Worm (Caenorhabditis elegans) whole organism, late embryonic: ENCODE data around the gene F21H7.12.

Experiments used
- F13H6.1 ChIP-seq: sonication (generic microtip); optimal IDR thresholded peaks from 2 replicates; lab custom pipeline; 2016; ENCODE audit warnings: missing genetic modification characterization, missing compliant biosample characterization
- K09A11.1 ChIP-seq: sonication (generic microtip); optimal IDR thresholded peaks from 2 replicates; lab custom pipeline; 2017; ENCODE audit warnings: antibody characterized with exemption, mild to moderate bottlenecking, missing genetic modification characterization, missing compliant biosample characterization; ENCODE audit not compliant: insufficient read depth
- ahr-1 ChIP-seq: sonication (generic microtip); optimal IDR thresholded peaks from 2 replicates; lab custom pipeline; 2016; ENCODE audit warnings: missing genetic modification characterization, missing compliant biosample characterization
- ceh-14 ChIP-seq: sonication (generic microtip); optimal IDR thresholded peaks from 2 replicates; lab custom pipeline; 2016; ENCODE audit warnings: missing genotype, missing genetic modification characterization, missing compliant biosample characterization
- ceh-18 ChIP-seq: sonication (generic microtip); optimal IDR thresholded peaks from 2 replicates; lab custom pipeline; 2016; ENCODE audit warnings: missing genetic modification characterization, missing compliant biosample characterization
- ceh-45 ChIP-seq: fragments of 200-800 bp; sonication (Bioruptor generic); IDR thresholded peaks from 2 replicates; pipeline ENCODE4 v1.3.6; 2022; ENCODE audit warnings: missing genetic modification reagents, missing genetic modification characterization, missing compliant biosample characterization
- ceh-48 ChIP-seq: sonication (generic microtip); optimal IDR thresholded peaks from 2 replicates; lab custom pipeline; 2016; ENCODE audit warnings: missing genetic modification characterization, inconsistent platforms, missing compliant biosample characterization
- dmd-4 ChIP-seq: sonication (generic microtip); optimal IDR thresholded peaks from 2 replicates; lab custom pipeline; 2016; ENCODE audit warnings: borderline replicate concordance, missing genetic modification characterization, missing compliant biosample characterization
- dve-1 ChIP-seq: sonication (generic microtip); optimal IDR thresholded peaks from 2 replicates; lab custom pipeline; 2017; ENCODE audit warnings: antibody characterized with exemption, mild to moderate bottlenecking, missing genetic modification characterization, missing compliant biosample characterization
- ets-4 ChIP-seq: sonication (generic microtip); optimal IDR thresholded peaks from 2 replicates; lab custom pipeline; 2016; ENCODE audit warnings: missing genetic modification characterization, missing compliant biosample characterization
- fkh-10 ChIP-seq: fragments of 150-350 bp; optimal IDR thresholded peaks from 2 replicates; lab custom pipeline; 2014; ENCODE audit warnings: missing biosample characterization, missing genetic modification reagents, missing genetic modification characterization
- fkh-6 ChIP-seq: sonication (generic microtip); optimal IDR thresholded peaks from 2 replicates; lab custom pipeline; 2016; ENCODE audit warnings: missing genetic modification characterization, missing compliant biosample characterization
- hlh-15 ChIP-seq: sonication (generic microtip); optimal IDR thresholded peaks from 2 replicates; lab custom pipeline; 2016; ENCODE audit warnings: missing genetic modification characterization, missing compliant biosample characterization
- hlh-30 ChIP-seq: sonication (generic microtip); optimal IDR thresholded peaks from 2 replicates; lab custom pipeline; 2017; ENCODE audit warnings: antibody characterized with exemption, missing genetic modification characterization, missing compliant biosample characterization; ENCODE audit not compliant: insufficient read depth
- hlh-6 ChIP-seq: sonication (generic microtip); optimal IDR thresholded peaks from 2 replicates; lab custom pipeline; 2016; ENCODE audit warnings: missing genotype, missing genetic modification characterization, missing compliant biosample characterization
- lim-6 ChIP-seq: sonication (generic microtip); optimal IDR thresholded peaks from 2 replicates; lab custom pipeline; 2016; ENCODE audit warnings: missing genetic modification characterization, missing compliant biosample characterization
- madf-2 ChIP-seq: sonication (generic microtip); optimal IDR thresholded peaks from 2 replicates; lab custom pipeline; 2017; ENCODE audit warnings: missing genetic modification characterization, missing compliant biosample characterization
- nfya-1 ChIP-seq: sonication (generic microtip); optimal IDR thresholded peaks from 2 replicates; lab custom pipeline; 2017; ENCODE audit warnings: missing genetic modification characterization, mild to moderate bottlenecking, missing compliant biosample characterization, antibody characterized with exemption, moderate library complexity
- nhr-11 ChIP-seq: fragments of 150-350 bp; optimal IDR thresholded peaks from 2 replicates; lab custom pipeline; 2014; ENCODE audit warnings: missing biosample characterization, missing genetic modification characterization
- nhr-232 ChIP-seq: sonication (generic microtip); optimal IDR thresholded peaks from 2 replicates; lab custom pipeline; 2016; ENCODE audit warnings: missing genetic modification characterization, missing compliant biosample characterization
- npax-4 ChIP-seq: sonication (generic microtip); optimal IDR thresholded peaks from 2 replicates; lab custom pipeline; 2016; ENCODE audit warnings: missing genetic modification characterization, missing compliant biosample characterization
- pat-9 ChIP-seq: fragments of 200-800 bp; sonication (Bioruptor generic); optimal IDR thresholded peaks from 2 replicates; lab custom pipeline; 2018; ENCODE audit warnings: mild to moderate bottlenecking, missing genetic modification characterization, moderate library complexity, missing compliant biosample characterization
- pha-4 ChIP-seq: fragments of 150-350 bp; optimal IDR thresholded peaks from 2 replicates; lab custom pipeline; 2018; ENCODE audit warnings: missing biosample characterization, missing genetic modification reagents, missing genetic modification characterization
- ref-2 ChIP-seq: sonication (generic microtip); optimal IDR thresholded peaks from 2 replicates; lab custom pipeline; 2016; ENCODE audit warnings: missing genetic modification characterization, missing compliant biosample characterization
- sdc-2 ChIP-seq: sonication (generic microtip); optimal IDR thresholded peaks from 2 replicates; lab custom pipeline; 2016; ENCODE audit warnings: missing genotype, missing genetic modification characterization, missing compliant biosample characterization
- tbx-7 ChIP-seq: sonication (generic microtip); optimal IDR thresholded peaks from 2 replicates; lab custom pipeline; 2016; ENCODE audit warnings: missing genotype, missing genetic modification characterization, missing compliant biosample characterization
- ttx-3 ChIP-seq: sonication (generic microtip); optimal IDR thresholded peaks from 2 replicates; lab custom pipeline; 2016; ENCODE audit warnings: missing genetic modification reagents, missing genetic modification characterization, missing compliant biosample characterization
- unc-3 ChIP-seq, 2 experiments: fragments of 200-800 bp in 1 of 2; sonication (Bioruptor generic) in 1 of 2; sonication (generic microtip) in 1 of 2; conservative IDR thresholded peaks in 1 of 2; optimal IDR thresholded peaks in 1 of 2; 2 replicates each; pipeline versions ENCODE4 v1.3.6 to Lab custom; 2016 to 2022; ENCODE audit warnings: missing compliant biosample characterization in 2 of 2, missing genetic modification characterization in 2 of 2, missing genetic modification reagents in 1 of 2
- unc-86 ChIP-seq: sonication (generic microtip); optimal IDR thresholded peaks from 2 replicates; lab custom pipeline; 2016; ENCODE audit warnings: missing genetic modification characterization, missing compliant biosample characterization
- zip-5 ChIP-seq: sonication (generic microtip); optimal IDR thresholded peaks from 2 replicates; lab custom pipeline; 2016; ENCODE audit warnings: missing genetic modification characterization, missing compliant biosample characterization
- ztf-16 ChIP-seq: sonication (generic microtip); optimal IDR thresholded peaks from 2 replicates; lab custom pipeline; 2017; ENCODE audit warnings: missing genetic modification characterization, missing compliant biosample characterization

Gene F21H7.12

ce11 chrV:16183357-16183756 is 46.6 kb upstream of the F21H7.12 start, which contains the start of gene srz-14:
Gene srz-14 (plus strand): TSS chrV:16183657.
- TF ChIP-seq hlh-6 (tag; lab: Kevin White, UChicago), result no peak
- TF ChIP-seq ttx-3 (tag; lab: Kevin White, UChicago), result no peak

DNA sequence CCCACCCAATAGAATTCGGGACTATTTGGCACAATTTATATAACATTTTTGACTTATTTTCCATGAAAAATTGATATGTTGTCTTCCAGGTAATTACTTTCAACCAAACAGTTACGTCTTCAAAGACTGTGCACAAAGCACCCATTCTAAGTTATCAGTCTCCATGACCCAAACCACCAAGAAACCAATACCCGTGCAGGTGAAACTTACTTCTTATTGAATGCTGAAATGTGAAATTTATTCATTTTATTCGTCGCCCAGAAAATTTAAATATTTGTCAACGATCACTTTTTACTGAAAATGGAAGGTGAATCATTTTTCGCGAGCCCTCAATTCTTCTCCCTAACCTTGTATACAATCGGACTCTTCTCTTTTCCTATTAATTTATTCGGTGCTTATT is 39.5 kb upstream of the F21H7.12 start, which contains the start of gene srh-281:
srh-281 (plus strand) TSS at position 301 of the 400 bp plus-strand sequence.
- no peak for TF ChIP-seq tbx-7 (tag; lab: Kevin White, UChicago)
- no peak for TF ChIP-seq nhr-232 (tag; lab: Kevin White, UChicago)
- TF ChIP-seq fkh-6, result no peak
- TF ChIP-seq zip-5 (tag; lab: Kevin White, UChicago), result no peak

DNA sequence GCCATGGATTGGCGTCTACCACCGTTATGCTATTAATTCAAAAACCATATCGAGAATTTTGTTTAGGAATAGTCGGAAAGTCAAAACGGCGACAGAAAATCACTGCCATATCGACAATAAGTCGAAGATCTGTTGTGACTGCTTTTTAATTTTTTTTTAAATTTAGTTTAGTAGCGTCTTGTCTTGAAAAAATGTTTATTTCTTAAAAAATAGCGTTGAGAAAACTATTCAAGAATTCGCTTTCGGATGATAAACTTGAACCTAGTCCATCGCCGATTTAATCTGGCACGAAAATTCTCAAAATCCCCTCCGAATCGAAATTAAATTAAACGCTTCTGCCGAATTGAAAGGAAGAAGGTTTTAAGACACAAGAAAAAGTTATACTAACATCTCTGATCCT is 37.9 kb upstream of the F21H7.12 start, which contains the start of gene srh-279:
srh-279 (plus strand) TSS at position 301 of the 400 bp plus-strand sequence.
- TF ChIP-seq nfya-1 (tag; lab: Kevin White, UChicago), result no peak

DNA sequence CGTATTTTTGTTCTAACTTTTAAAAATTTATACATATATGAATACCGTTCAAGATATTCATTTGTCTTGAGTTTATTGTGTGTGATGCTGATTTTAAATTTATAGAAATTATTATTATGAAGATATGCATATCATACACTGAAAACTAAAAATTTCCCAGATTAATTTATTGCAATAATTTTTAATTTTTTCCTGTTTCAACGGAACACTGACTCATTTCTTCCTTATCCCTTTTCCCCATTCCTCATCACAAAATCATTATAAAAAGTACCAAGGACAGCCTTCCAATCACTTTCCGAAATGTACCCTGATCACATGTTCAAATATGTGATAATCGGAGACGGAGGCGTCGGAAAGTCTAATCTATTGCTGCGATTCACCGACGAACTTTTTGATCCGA is 35.3 kb upstream of the F21H7.12 start, which contains the start of gene rabr-4:
rabr-4 (plus strand) TSS at position 301 of the 400 bp plus-strand sequence.
- no peak for TF ChIP-seq ets-4
- no peak for TF ChIP-seq nhr-232 (tag; lab: Kevin White, UChicago)
- no peak for TF ChIP-seq zip-5 (tag; lab: Kevin White, UChicago)
- TF ChIP-seq F13H6.1 (tag; lab: Kevin White, UChicago), result no peak

ce11 chrV:16195379-16195778 is 34.6 kb upstream of the F21H7.12 start, which contains the start of gene rabr-3:
Gene rabr-3 (plus strand): TSS chrV:16195679.
- TF ChIP-seq ahr-1 (tag; lab: Kevin White, UChicago) (no peak), hlh-6 (tag; lab: Kevin White, UChicago) (no peak), ceh-45 (GFP tag; lab: Robert Waterston, UW) (no peak), dve-1 (tag; lab: Kevin White, UChicago) (no peak), nhr-11 (tag; lab: Kevin White, UChicago) (no peak), ref-2 (no peak), unc-86 (no peak), lim-6 (tag; lab: Kevin White, UChicago) (no peak), npax-4 (tag; lab: Kevin White, UChicago) (no peak), ceh-48 (tag; lab: Kevin White, UChicago) (no peak), unc-3 (GFP tag; conservative IDR thresholded peaks at IDR 0.05; lab: Robert Waterston, UW) (no peak), unc-3 (tag; optimal IDR thresholded peaks at IDR 0.05; lab: Kevin White, UChicago) (no peak), pha-4 (tag; lab: Kevin White, UChicago) (no peak), hlh-30 (tag; lab: Kevin White, UChicago) (no peak), K09A11.1 (tag; lab: Kevin White, UChicago) (no peak), sdc-2 (tag; lab: Kevin White, UChicago) (no peak)

ce11 chrV:16198016-16198415 is 31.9 kb upstream of the F21H7.12 start, which contains the start of gene F11A5.5:
Gene F11A5.5 (plus strand): TSS chrV:16198316.
- no peak for TF ChIP-seq ceh-48 (tag; lab: Kevin White, UChicago)
- no peak for TF ChIP-seq hlh-15
- TF ChIP-seq zip-5 (tag; lab: Kevin White, UChicago), result no peak
- TF ChIP-seq ztf-16 (tag; lab: Kevin White, UChicago), result no peak
- no peak for TF ChIP-seq dmd-4 (tag; lab: Kevin White, UChicago)
- TF ChIP-seq K09A11.1 (tag; lab: Kevin White, UChicago), result no peak
- no peak for TF ChIP-seq madf-2 (tag; lab: Kevin White, UChicago)
- TF ChIP-seq fkh-10 (GFP tag; lab: Kevin White, UChicago), result no peak
- no peak for TF ChIP-seq ceh-18 (tag; lab: Kevin White, UChicago)
- no peak for TF ChIP-seq pat-9
- TF ChIP-seq ceh-14 (tag; lab: Kevin White, UChicago), result no peak
